Worm (Caenorhabditis elegans): Measurements from ENCODE around the gene col-2.

The col-2 gene

DNA sequence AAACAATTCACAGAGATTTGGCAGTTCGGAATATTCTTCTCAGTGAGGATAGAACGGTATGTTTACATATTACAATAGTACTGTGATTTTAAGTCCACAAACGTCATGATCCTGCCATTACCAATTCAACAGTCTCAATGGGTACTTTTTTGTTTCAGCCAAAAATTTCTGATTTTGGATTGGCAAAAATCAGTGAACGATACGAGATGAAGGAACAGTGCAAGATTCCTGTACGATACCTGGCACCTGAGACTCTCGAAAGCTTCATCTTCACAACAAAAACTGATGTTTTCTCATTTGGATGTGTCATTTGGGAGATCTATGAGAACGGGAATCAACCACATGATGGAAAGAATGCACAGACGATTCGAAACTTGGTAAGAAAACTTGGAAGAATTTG lies 7.2 kb downstream of the col-2 start:
- TF ChIP-seq zag-1 (tag; optimal IDR thresholded peaks at IDR 0.05), result no peak
- TF ChIP-seq fkh-8 (tag; optimal IDR thresholded peaks at IDR 0.05), result no peak
- TF ChIP-seq swsn-7 (tag; optimal IDR thresholded peaks at IDR 0.05), result no peak
- no peak for TF ChIP-seq nhr-47 (tag; optimal IDR thresholded peaks at IDR 0.05)
- TF ChIP-seq nhr-12 (tag; optimal IDR thresholded peaks at IDR 0.05), result no peak
- TF ChIP-seq alr-1 (tag; optimal IDR thresholded peaks at IDR 0.05; ENCODE audit: borderline replicate concordance), result no peak
- no peak for TF ChIP-seq efl-3 (GFP tag; optimal IDR thresholded peaks at IDR 0.05)
- TF ChIP-seq nhr-85 (tag), result no peak
- no peak for TF ChIP-seq tbx-2 (tag; optimal IDR thresholded peaks at IDR 0.05)
- TF ChIP-seq ama-1 (optimal IDR thresholded peaks at IDR 0.05), result no peak
- no peak for TF ChIP-seq pax-3 (tag; optimal IDR thresholded peaks at IDR 0.05)
- no peak for TF ChIP-seq fkh-10 (GFP tag; optimal IDR thresholded peaks at IDR 0.05)
- TF ChIP-seq ceh-90 (tag; optimal IDR thresholded peaks at IDR 0.05), result no peak
- no peak for TF ChIP-seq blmp-1 (tag; optimal IDR thresholded peaks at IDR 0.05)
- no peak for TF ChIP-seq nhr-28 (tag; optimal IDR thresholded peaks at IDR 0.05)
- no peak for TF ChIP-seq C16A3.4 (tag; optimal IDR thresholded peaks at IDR 0.05)
- no peak for TF ChIP-seq fos-1 (tag; optimal IDR thresholded peaks at IDR 0.05)
- no peak for TF ChIP-seq grh-1 (GFP tag; IDR thresholded peaks at IDR 0.05)

DNA sequence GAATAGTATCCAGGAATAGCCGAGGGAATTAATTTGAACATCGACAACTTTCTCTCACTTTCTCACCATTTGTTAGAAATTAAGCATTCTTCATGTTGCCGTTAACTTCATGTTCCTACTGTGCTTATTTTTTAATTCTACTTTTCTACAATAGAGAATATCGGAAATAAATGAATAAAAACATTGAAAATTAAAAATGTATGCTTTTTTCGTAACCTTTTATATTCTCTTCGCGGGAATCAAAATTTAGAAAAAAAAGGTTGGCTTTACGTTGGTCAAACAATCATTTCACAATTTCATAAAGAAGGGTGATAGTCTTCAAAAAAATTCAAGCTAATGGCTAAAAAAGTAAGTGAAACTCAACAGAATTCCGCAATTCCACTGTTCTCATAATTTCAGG lies 9.4 kb downstream of the col-2 start, which contains the start of gene W01B6.5:
W01B6.5 (plus strand) TSS at position 301 of the 400 bp plus-strand sequence.
- no peak for TF ChIP-seq efl-1 (optimal IDR thresholded peaks at IDR 0.05)
- TF ChIP-seq efl-1 (GFP tag; optimal IDR thresholded peaks at IDR 0.05 in 1 of 2), result peak in 1 of 2 experiments; percentile 40
- TF ChIP-seq nhr-77 (tag; optimal IDR thresholded peaks at IDR 0.05), result no peak

DNA sequence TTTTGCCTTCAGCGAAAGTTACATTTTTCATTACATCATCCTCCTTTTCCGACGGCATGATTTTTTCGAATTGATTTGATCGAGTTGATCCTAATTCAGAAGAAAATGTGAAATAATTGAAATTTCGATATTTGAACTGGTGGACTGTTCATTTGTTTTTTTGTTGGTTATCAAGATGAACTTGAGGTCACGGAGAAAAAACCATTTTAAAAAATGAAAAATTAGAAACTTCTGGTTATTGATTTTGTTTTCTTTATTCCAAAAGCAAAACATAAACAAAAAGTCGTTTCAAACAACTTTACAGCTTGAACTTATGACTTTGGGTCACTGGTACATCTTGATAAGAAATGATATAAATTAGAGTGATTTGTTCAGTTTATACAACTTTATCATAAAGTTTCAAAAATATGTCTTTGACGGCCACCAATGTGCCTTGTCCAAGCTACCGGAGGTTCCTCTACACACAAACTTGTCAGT lies 10.2 kb downstream of the col-2 start, which contains the start of the genes ttbk-4 and W01B6.4:
ttbk-4 (minus strand) TSS at position 101 of the 477 bp plus-strand sequence.
W01B6.4 (plus strand) TSS at position 427 of the 477 bp plus-strand sequence.
- no peak for TF ChIP-seq tlp-1 (tag; optimal IDR thresholded peaks at IDR 0.05)
- no peak for TF ChIP-seq C34B4.2 (tag; optimal IDR thresholded peaks at IDR 0.05)

DNA sequence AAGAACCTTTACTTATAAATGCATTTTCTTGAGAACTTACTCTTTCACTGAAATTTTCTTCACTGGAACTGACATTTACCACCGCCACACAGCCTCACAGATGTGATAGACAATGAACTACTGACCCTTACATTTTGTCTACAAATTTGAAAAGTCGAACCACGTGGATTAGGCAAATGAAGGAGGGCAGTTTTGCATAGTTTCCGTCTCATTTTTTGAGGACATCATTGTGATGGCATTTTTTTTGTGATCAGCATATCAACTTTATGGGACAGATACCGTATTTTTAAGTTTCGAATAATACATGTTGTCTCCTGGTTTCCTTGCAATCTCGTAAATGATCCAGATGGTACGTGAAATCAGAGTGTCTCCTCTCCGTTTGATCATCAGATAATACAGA lies 12.7 kb downstream of the col-2 start, which contains the start of gene W01B6.3:
W01B6.3 (minus strand) TSS at position 101 of the 400 bp plus-strand sequence.
- no peak for TF ChIP-seq nhr-19 (GFP tag; conservative IDR thresholded peaks at IDR 0.05)
- TF ChIP-seq aly-2 (tag; optimal IDR thresholded peaks at IDR 0.05), result no peak
- no peak for TF ChIP-seq zag-1 (tag; optimal IDR thresholded peaks at IDR 0.05)
- TF ChIP-seq ceh-8 (GFP tag; optimal IDR thresholded peaks at IDR 0.05), result no peak
- TF ChIP-seq lin-39 (tag; optimal IDR thresholded peaks at IDR 0.05), result no peak
- no peak for TF ChIP-seq nhr-77 (tag; optimal IDR thresholded peaks at IDR 0.05)
- TF ChIP-seq vab-15 (tag; optimal IDR thresholded peaks at IDR 0.05), result no peak

DNA sequence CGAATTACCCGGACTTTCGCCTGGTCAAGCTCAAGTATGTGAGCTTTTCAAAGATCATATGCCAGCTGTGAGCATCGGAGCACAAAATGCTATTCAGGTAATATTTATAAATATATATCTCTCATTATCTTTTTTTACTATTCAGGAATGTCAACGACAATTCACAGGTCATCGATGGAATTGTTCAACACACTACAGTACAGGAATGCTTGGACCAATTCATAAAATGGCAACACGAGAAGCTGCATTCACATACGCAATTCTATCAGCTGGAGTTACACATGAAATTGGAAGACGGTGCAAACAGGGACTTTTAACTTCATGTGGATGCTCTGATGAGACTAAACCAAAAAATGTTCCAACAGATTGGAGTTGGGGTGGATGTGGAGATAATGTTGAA lies 17.0 kb downstream of the col-2 start:
- TF ChIP-seq jun-1 (tag; optimal IDR thresholded peaks at IDR 0.05) (no peak), ama-1 (optimal IDR thresholded peaks at IDR 0.05) (no peak), snu-23 (GFP tag; optimal IDR thresholded peaks at IDR 0.05) (no peak), sox-4 (tag; optimal IDR thresholded peaks at IDR 0.05) (no peak), mef-2 (tag; optimal IDR thresholded peaks at IDR 0.05) (no peak), nhr-237 (tag; optimal IDR thresholded peaks at IDR 0.05) (no peak), fkh-4 (tag; optimal IDR thresholded peaks at IDR 0.05; ENCODE audit: borderline replicate concordance) (no peak), tbx-2 (tag; optimal IDR thresholded peaks at IDR 0.05) (no peak), lir-3 (tag; optimal IDR thresholded peaks at IDR 0.05; ENCODE audit: poor library complexity) (no peak), nhr-90 (tag; optimal IDR thresholded peaks at IDR 0.05; ENCODE audit: poor library complexity) (no peak), mep-1 (tag; optimal IDR thresholded peaks at IDR 0.05) (no peak), unc-130 (tag; optimal IDR thresholded peaks at IDR 0.05) (no peak), Y116A8C.19 (tag; optimal IDR thresholded peaks at IDR 0.05; ENCODE audit: borderline replicate concordance) (no peak), dsc-1 (tag; optimal IDR thresholded peaks at IDR 0.05) (no peak), ceh-90 (tag; optimal IDR thresholded peaks at IDR 0.05) (no peak), nhr-20 (tag; optimal IDR thresholded peaks at IDR 0.05) (no peak), skn-1 (tag; optimal IDR thresholded peaks at IDR 0.05) (no peak), fkh-8 (tag; optimal IDR thresholded peaks at IDR 0.05) (no peak)

Measured in whole organism, L1 larva.